Fruit fly (Drosophila melanogaster): Measurements from ENCODE around the gene Nup133.

Gene Nup133

DNA sequence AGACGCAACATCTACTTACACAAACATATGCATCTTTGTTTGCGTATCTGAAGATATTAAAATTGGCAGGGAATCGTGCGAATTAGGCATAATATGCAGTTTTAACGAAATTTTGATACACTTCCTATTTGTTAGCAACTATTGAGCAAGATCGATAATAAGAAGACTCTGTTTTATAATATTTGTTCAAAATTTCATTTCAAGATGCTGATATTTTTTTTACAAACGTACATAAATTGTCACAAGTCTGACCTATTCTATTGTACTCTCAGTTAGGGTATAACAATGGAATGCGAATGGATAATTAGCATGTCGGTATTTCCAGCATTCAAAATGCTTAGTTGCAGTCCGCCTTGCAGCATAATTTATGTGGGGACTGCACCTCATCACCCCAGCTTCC is 37.5 kb downstream of the Nup133 start (continued):
- TF ChIP-seq svp (GFP tag) (peak; percentile 56), Eip93F (GFP tag; optimal IDR thresholded peaks at IDR 0.05) (no peak), Hr38 (GFP tag; optimal IDR thresholded peaks at IDR 0.05) (no peak), CG3919 (GFP tag; optimal IDR thresholded peaks at IDR 0.05) (no peak), CG11294 (GFP tag; IDR thresholded peaks at IDR 0.05) (peak; percentile 41; the same call in 1 of the 2 replicates), CG34406 (GFP tag; optimal IDR thresholded peaks at IDR 0.05) (no peak), ss (GFP tag; optimal IDR thresholded peaks at IDR 0.05) (no peak)

dm6 chr3R:22732995-22733394 is 42.6 kb downstream of the Nup133 start:
- no peak for TF ChIP-seq salr (GFP tag; optimal IDR thresholded peaks at IDR 0.05)
- no peak for TF ChIP-seq fd85E (GFP tag; optimal IDR thresholded peaks at IDR 0.05)
- TF ChIP-seq lz (GFP tag; optimal IDR thresholded peaks at IDR 0.05) = no peak
- TF ChIP-seq CG11294 (GFP tag; IDR thresholded peaks at IDR 0.05) = no peak
- TF ChIP-seq Lpt (GFP tag; optimal IDR thresholded peaks at IDR 0.05) = no peak
- TF ChIP-seq CG6854 (GFP tag; optimal IDR thresholded peaks at IDR 0.05) = no peak
- no peak for TF ChIP-seq Blimp-1 (GFP tag; optimal IDR thresholded peaks at IDR 0.05)

dm6 chr3R:22733751-22734150 is 43.3 kb downstream of the Nup133 start, which contains the start of gene Takl2:
TSS of gene Takl2 (minus strand) at chr3R:22733851.
- TF ChIP-seq esn (GFP tag; optimal IDR thresholded peaks at IDR 0.05) (no peak), CG8632 (GFP tag; optimal IDR thresholded peaks at IDR 0.05) (no peak)

- TF ChIP-seq fd85E (GFP tag; optimal IDR thresholded peaks at IDR 0.05) (no peak), esn (GFP tag; optimal IDR thresholded peaks at IDR 0.05) (no peak), Hr4 (GFP tag; optimal IDR thresholded peaks at IDR 0.05) (no peak), CG32006 (GFP tag; optimal IDR thresholded peaks at IDR 0.05) (no peak), CG11902 (GFP tag; optimal IDR thresholded peaks at IDR 0.05) (no peak)
Observed at dm6 chr3R:22740930-22741329, 50.5 kb downstream of the Nup133 start, which contains the start of the genes Dcr-1 and CG6985. TSS of gene Dcr-1 (minus strand) at chr3R:22741091. TSS of gene CG6985 (plus strand) at chr3R:22741150.

All from whole organism, prepupa.